Worm (Caenorhabditis elegans): Measurements from ENCODE around the gene Y57G7A.3.

DNA sequence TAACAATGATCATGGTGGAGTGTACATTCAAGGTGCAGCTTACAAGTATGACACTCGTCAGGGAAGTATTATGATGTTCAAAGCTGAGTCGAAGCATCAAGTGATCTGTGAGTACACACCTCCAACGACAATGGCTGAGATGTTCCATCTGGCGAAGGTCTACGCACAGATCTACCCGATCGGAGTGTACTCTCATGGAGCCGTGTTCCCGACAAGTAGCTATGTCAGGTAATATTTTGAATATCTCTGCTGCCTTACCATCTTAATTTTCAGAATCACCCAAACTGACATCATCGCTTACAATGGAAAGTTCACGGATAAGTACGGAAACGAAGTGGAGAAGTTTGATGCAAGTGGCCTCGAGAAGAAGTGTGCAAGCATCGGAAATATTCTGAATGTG, 28.8 kb upstream of the Y57G7A.3 start:
- TF ChIP-seq ces-1 (GFP tag; optimal IDR thresholded peaks at IDR 0.05): no peak
- TF ChIP-seq unc-130 (GFP tag; optimal IDR thresholded peaks at IDR 0.05): no peak
- TF ChIP-seq daf-12 (tag; optimal IDR thresholded peaks at IDR 0.05): no peak
- TF ChIP-seq nhr-6 (tag; optimal IDR thresholded peaks at IDR 0.05): no peak
- no peak for TF ChIP-seq zag-1 (tag; optimal IDR thresholded peaks at IDR 0.05)
- no peak for TF ChIP-seq skn-1 (tag; optimal IDR thresholded peaks at IDR 0.05)
- no peak for TF ChIP-seq daf-8 (GFP tag; IDR thresholded peaks at IDR 0.05)
- no peak for TF ChIP-seq mdt-29 (GFP tag; IDR thresholded peaks at IDR 0.05)
- TF ChIP-seq lsy-2 (tag; optimal IDR thresholded peaks at IDR 0.05): no peak
- TF ChIP-seq arid-1 (GFP tag; conservative IDR thresholded peaks at IDR 0.05): no peak
- TF ChIP-seq nhr-76 (tag; optimal IDR thresholded peaks at IDR 0.05): no peak
- no peak for TF ChIP-seq ceh-28 (tag; optimal IDR thresholded peaks at IDR 0.05)

Data from whole organism, L4 larva.